Fruit fly (Drosophila melanogaster) whole organism, embryonic: ENCODE measurements around the gene dtn.

Source experiments
- CG10654 ChIP-seq: fragments of 200-800 bp; sonication (Bioruptor generic); optimal IDR thresholded peaks from 2 replicates; lab custom pipeline; 2016; ENCODE audit warnings: missing biosample characterization, missing genetic modification characterization
- Dp ChIP-seq: fragments of 200-800 bp; sonication (Bioruptor generic); optimal IDR thresholded peaks from 2 replicates; lab custom pipeline; 2018; ENCODE audit warnings: missing biosample characterization, mild to moderate bottlenecking, missing genetic modification characterization, moderate library complexity
- Ets65A ChIP-seq: fragments of 200-800 bp; sonication (Bioruptor generic); peaks from one replicate; lab custom pipeline; 2016; ENCODE audit warnings: missing biosample characterization, missing genetic modification characterization
- Nf-YB ChIP-seq: fragments of 200-800 bp; sonication (Bioruptor generic); optimal IDR thresholded peaks from 3 replicates; lab custom pipeline; 2019; ENCODE audit warnings: missing biosample characterization, mild to moderate bottlenecking, missing genetic modification characterization, moderate library complexity
- luna ChIP-seq: fragments of 200-800 bp; sonication (Bioruptor generic); optimal IDR thresholded peaks from 2 replicates; lab custom pipeline; 2016; ENCODE audit warnings: missing biosample characterization, missing genetic modification characterization

- TF ChIP-seq luna (GFP tag; lab: Kevin White, UChicago) (no peak), Ets65A (GFP tag; lab: Kevin White, UChicago) (no peak), Dp (GFP tag; lab: Kevin White, UChicago) (no peak), Nf-YB (GFP tag; lab: Kevin White, UChicago) (no peak), CG10654 (no peak)
These were observed 54.2 kb downstream of the dtn start, which contains the start of gene Ubi-p5E for dm6 chrX:6279629-6280073.
